Worm (Caenorhabditis elegans) whole organism, midembryonic: Measurements from ENCODE around the gene tkr-3.
"Not testable (repeated sequence)": the region's sequence is repeated elsewhere in the genome, so short reads cannot be mapped to it uniquely, and the experiment has no call there.

ENCODE experiments used
- T22C8.4 ChIP-seq: fragments of 200-800 bp; sonication (Bioruptor generic); IDR thresholded peaks from 2 replicates; pipeline ENCODE4 v1.3.6; 2022; ENCODE audit warnings: missing genetic modification characterization, missing compliant biosample characterization
- cog-1 ChIP-seq: sonication (generic microtip); optimal IDR thresholded peaks from 2 replicates; lab custom pipeline; 2016; ENCODE audit warnings: missing genetic modification characterization, missing compliant biosample characterization
- flt-1 ChIP-seq: fragments of 200-800 bp; sonication (Bioruptor generic); IDR thresholded peaks from 2 replicates; pipeline ENCODE4 v1.3.6; 2022; ENCODE audit warnings: missing genetic modification characterization, missing compliant biosample characterization
- klf-2 ChIP-seq: fragments of 200-800 bp; sonication (Bioruptor generic); conservative IDR thresholded peaks from 2 replicates; pipeline ENCODE4 v1.3.6; 2022; ENCODE audit warnings: missing genetic modification reagents, missing genetic modification characterization, missing compliant biosample characterization
- med-1 ChIP-seq: sonication (generic microtip); optimal IDR thresholded peaks from 2 replicates; lab custom pipeline; 2017; ENCODE audit warnings: missing genetic modification characterization, mild to moderate bottlenecking, missing compliant biosample characterization, antibody characterized with exemption, missing genetic modification reagents; ENCODE audit not compliant: insufficient read depth
- ref-1 ChIP-seq: fragments of 200-800 bp; sonication (Bioruptor generic); conservative IDR thresholded peaks from 2 replicates; pipeline ENCODE4 v1.3.6; 2022; ENCODE audit warnings: missing genetic modification reagents, missing genetic modification characterization, missing compliant biosample characterization
- tab-1 ChIP-seq: fragments of 200-800 bp; sonication (Bioruptor generic); IDR thresholded peaks from 2 replicates; pipeline ENCODE4 v1.3.6; 2022; ENCODE audit warnings: missing genetic modification characterization, missing compliant biosample characterization
- ztf-23 ChIP-seq: fragments of 200-800 bp; sonication (Bioruptor generic); IDR thresholded peaks from 2 replicates; pipeline ENCODE4 v1.3.6; 2022; ENCODE audit warnings: missing genetic modification reagents, missing genetic modification characterization, missing compliant biosample characterization

DNA sequence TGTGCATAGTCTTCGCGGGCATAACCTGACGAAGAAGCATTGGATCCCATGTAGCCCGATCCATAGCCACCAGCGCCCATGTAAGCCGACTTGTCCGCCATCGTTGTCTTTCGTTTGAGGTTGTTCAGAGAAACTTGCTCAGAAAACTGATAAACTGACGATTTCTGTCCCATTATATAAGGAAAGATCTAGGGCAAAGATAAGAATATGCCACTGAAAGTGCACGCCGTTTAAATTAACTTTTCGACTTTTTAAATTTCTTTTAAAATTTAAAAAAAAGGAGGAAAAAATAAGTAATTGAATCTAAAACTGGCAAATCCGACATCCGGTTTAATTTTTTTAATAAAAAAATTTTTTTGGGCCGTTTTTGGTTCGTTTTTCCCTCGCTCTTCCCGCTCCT lies 43.7 kb upstream of the tkr-3 start, which contains the start of gene nspd-6:
- not testable (repeated sequence) for TF ChIP-seq ref-1 (GFP tag; lab: Robert Waterston, UW); med-1 (GFP tag; lab: Kevin White, UChicago); tab-1; klf-2; ztf-23 (GFP tag; lab: Robert Waterston, UW); flt-1 (GFP tag; lab: Robert Waterston, UW); cog-1; T22C8.4 (GFP tag; lab: Robert Waterston, UW)
